Worm (Caenorhabditis elegans) whole organism, L4/young adult: ENCODE results near the gene grl-8.

Source experiments
- W03F9.2 ChIP-seq: fragments of 150-350 bp; optimal IDR thresholded peaks from 2 replicates; lab custom pipeline; 2014; ENCODE audit warnings: missing biosample characterization, missing genetic modification characterization
- dao-5 ChIP-seq: sonication (generic microtip); optimal IDR thresholded peaks from 2 replicates; lab custom pipeline; 2016; ENCODE audit warnings: missing genotype, missing genetic modification characterization, moderate library complexity, missing compliant biosample characterization
- him-1 ChIP-seq: sonication (generic microtip); optimal IDR thresholded peaks from 2 replicates; lab custom pipeline; 2016; ENCODE audit warnings: missing genotype, missing genetic modification reagents, missing genetic modification characterization, missing compliant biosample characterization

Gene grl-8

DNA sequence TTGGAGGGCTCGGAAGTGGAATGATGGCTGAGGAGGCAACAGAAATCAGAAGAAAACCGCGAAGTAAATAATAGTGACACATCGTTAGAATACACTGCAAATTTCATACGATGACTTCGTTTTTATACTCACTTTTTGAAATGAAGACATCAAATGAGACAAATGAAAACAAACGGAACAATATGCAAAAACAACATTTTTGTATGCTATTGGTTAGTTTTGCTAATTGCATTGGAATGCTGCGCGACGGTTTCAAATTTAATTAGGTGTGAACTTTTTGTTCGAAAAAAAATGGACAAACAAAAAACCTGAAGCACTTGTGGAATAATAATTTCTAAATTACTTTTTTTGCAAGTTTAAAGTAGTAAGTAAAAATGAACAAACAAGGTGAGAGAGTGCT is at the start of gene grl-8:
TSS of gene grl-8 (minus strand) at position 101 of the 400 bp plus-strand sequence.
- TF ChIP-seq dao-5 (tag; lab: Kevin White, UChicago) (no peak), W03F9.2 (no peak), him-1 (no peak)

DNA sequence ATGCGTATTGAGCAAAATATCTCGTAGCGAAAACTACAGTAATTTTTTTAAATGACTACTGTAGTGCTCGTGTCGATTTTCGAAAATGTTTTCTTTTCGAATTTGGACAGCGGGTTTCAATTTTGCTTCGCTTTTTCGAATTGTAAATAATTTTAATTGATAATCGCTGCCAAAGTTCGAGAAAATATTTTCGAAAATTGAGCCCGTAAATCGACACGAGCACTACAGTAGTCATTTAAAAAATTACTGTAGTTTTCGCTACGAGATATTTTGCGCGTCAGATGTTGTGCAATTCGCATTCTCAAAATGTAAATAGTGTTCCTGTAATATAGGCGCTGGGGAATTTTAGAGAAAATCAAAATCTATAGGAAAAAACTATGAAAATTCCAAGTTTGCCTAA is 49.4 kb upstream of the grl-8 start:
- no peak for TF ChIP-seq him-1
- no peak for TF ChIP-seq W03F9.2
- no peak for TF ChIP-seq dao-5 (tag; lab: Kevin White, UChicago)

DNA sequence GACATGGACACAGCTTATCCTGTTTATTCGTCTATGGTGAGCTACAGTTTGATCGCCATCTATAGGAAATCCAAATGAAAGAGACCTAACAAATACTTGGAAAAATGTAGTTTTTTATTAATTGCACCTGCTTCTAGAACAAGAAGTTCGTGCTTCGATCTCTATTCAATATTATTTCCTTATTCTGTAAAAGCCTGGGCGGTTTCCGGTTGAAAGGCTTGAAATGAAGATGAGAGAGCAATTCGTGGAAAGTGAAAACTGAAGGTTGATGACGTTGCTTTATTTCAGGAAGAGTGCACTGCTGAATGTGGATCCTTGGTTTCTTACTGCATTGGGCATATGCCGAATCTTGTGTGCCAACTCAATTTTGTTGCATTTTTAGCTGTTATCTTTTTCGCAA is 47.8 kb upstream of the grl-8 start:
- no peak for TF ChIP-seq W03F9.2
- TF ChIP-seq him-1: no peak
- TF ChIP-seq dao-5 (tag; lab: Kevin White, UChicago): no peak

DNA sequence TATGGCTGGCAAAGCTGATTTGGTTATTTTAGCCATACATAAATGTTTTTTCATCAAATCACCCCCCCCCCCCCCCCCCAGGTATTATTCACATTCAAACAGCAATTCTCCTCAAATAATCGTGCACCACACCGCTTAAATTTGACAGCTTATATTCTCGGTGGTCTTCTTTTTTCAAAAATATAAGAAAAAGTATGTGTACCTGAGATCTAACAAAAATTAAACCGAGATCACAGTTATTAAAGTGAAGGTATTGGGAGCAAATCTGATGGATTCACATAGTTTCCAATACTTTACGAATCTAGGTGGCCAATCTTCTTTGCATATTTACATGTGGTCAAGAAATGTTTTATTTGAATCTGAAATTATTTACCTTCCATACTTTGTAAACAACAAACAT is 47.3 kb upstream of the grl-8 start, which contains the start of gene ZC404.15:
TSS of gene ZC404.15 (plus strand) at position 301 of the 400 bp plus-strand sequence.
- no peak for TF ChIP-seq W03F9.2
- TF ChIP-seq dao-5 (tag; lab: Kevin White, UChicago): no peak
- TF ChIP-seq him-1: no peak

ce11 chrV:6778457-6778856 is 45.6 kb upstream of the grl-8 start:
- no peak for TF ChIP-seq him-1
- no peak for TF ChIP-seq dao-5 (tag; lab: Kevin White, UChicago)
- no peak for TF ChIP-seq W03F9.2

- TF ChIP-seq him-1: no peak
- TF ChIP-seq W03F9.2: no peak
- TF ChIP-seq dao-5 (tag; lab: Kevin White, UChicago): no peak
Measured at ce11 chrV:6775708-6776107, 42.8 kb upstream of the grl-8 start, which contains the start of gene srh-28. Gene srh-28, minus strand, starts transcription at chrV:6775808.

DNA sequence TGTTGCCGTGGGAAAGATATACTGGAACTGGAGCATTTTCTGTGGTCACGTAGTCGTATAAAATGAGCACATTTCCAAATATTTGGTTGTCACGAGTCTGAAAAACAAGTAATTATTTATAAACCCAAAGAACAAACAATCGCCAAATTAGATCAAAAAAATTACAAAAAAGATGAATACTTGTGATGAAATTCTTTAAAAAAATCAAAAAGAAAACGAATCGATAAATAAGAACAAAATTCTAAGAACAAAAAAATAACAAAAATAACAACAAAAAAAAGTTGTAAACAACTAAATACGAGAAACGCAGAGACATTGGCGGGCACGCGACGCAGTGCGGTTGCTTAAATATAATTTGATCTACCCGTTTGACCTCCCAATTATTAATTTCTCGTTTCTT is 40.8 kb upstream of the grl-8 start, which contains the start of gene ZC404.16:
TSS of gene ZC404.16 (minus strand) at position 101 of the 400 bp plus-strand sequence.
- TF ChIP-seq dao-5 (tag; lab: Kevin White, UChicago) (no peak), W03F9.2 (no peak), him-1 (no peak)

- TF ChIP-seq him-1 (no peak), dao-5 (tag; lab: Kevin White, UChicago) (no peak), W03F9.2 (no peak)
Measured at ce11 chrV:6771645-6772044, 38.8 kb upstream of the grl-8 start, which contains the start of gene srh-30. Gene srh-30, minus strand, starts transcription at chrV:6771745.

ce11 chrV:6769440-6769839 is 36.5 kb upstream of the grl-8 start:
- no peak for TF ChIP-seq dao-5 (tag; lab: Kevin White, UChicago)
- no peak for TF ChIP-seq W03F9.2
- no peak for TF ChIP-seq him-1

DNA sequence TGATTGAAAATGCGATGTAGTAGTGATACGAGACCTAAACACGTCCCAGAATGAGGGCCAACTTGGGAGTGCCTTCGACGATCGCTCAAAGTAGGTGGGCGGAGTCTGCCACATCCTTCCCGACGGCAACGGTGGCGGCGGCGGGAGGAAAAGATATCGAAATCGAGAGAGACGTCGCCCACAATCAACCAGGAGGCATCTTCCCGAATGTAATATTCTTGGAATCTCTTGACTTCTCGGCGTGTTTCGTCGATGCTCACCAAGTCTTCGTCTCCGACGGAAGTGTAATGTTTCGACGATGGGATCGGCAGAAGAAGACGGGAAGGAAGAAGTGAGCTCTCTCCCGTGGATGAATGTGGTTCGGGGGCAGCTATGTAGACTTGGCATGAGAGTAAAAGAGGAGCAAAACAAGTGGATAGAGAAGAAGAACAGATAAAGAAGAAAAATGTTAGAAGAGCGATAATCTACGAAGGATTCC is 35.6 kb upstream of the grl-8 start, which contains the start of the genes T25F10.1 and clik-1:
TSS of gene T25F10.1 (plus strand) at position 51 of the 478 bp plus-strand sequence.
TSS of gene clik-1 (minus strand) at position 281 of the 478 bp plus-strand sequence.
- TF ChIP-seq W03F9.2 (no peak), dao-5 (tag; lab: Kevin White, UChicago) (no peak), him-1 (no peak)

DNA sequence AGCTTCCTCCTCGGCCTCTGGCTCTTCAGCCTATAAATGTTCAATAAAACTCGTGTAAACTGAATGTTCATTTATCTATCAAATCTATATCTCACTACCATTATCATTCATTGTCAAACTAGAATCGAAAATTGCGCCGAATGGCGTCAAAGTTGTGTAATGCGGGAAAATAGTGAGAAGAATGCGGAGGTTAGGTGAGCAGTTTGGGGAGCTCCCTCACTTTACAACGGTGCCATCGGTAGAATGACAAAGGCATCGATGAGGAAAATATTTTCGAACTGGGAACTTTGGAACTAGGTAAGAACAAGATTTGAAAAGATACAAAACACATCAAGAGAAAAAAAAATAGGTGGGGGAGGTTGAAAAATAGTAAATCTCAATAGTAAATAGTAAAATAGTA is 34.7 kb upstream of the grl-8 start:
- TF ChIP-seq dao-5 (tag; lab: Kevin White, UChicago): no peak
- TF ChIP-seq W03F9.2: no peak

DNA sequence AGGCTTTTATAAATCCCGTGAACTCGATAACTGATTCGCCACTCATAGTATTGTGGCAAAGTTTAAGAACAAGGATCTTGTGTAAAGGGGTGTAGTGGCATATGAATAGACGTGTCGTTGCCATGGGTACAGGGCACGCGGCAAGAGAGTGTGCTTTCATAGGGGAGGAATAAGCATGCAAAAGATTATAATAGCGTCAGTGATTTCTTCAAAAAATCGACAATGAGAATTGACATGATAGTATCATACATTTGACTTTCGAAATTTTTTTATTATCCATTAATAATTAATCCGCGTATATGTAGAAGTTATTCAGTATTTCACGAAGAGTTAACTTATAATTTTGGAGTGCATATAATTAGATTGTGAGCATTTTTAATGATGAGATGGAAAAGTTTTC is 32.1 kb upstream of the grl-8 start, which contains the start of gene bbs-8:
TSS of gene bbs-8 (minus strand) at position 101 of the 400 bp plus-strand sequence.
- TF ChIP-seq W03F9.2 (no peak), him-1 (no peak), dao-5 (tag; lab: Kevin White, UChicago) (no peak)

- no peak for TF ChIP-seq him-1
- TF ChIP-seq W03F9.2: no peak
- TF ChIP-seq dao-5 (tag; lab: Kevin White, UChicago): no peak
Measured at ce11 chrV:6762361-6762760, 29.5 kb upstream of the grl-8 start, which contains the start of gene T25F10.4. Gene T25F10.4, minus strand, starts transcription at chrV:6762461.

ce11 chrV:6758017-6758416 is 25.1 kb upstream of the grl-8 start, which contains the start of gene dbl-1:
Gene dbl-1, plus strand, starts transcription at chrV:6758135.
- TF ChIP-seq dao-5 (tag; lab: Kevin White, UChicago) (no peak), W03F9.2 (no peak), him-1 (no peak)

- TF ChIP-seq W03F9.2 (no peak), dao-5 (tag; lab: Kevin White, UChicago) (no peak), him-1 (no peak)
Measured at ce11 chrV:6753257-6753656, 20.4 kb upstream of the grl-8 start.
